Fruit fly (Drosophila melanogaster): Measurements from ENCODE around the gene OXA1L.

Gene OXA1L

DNA sequence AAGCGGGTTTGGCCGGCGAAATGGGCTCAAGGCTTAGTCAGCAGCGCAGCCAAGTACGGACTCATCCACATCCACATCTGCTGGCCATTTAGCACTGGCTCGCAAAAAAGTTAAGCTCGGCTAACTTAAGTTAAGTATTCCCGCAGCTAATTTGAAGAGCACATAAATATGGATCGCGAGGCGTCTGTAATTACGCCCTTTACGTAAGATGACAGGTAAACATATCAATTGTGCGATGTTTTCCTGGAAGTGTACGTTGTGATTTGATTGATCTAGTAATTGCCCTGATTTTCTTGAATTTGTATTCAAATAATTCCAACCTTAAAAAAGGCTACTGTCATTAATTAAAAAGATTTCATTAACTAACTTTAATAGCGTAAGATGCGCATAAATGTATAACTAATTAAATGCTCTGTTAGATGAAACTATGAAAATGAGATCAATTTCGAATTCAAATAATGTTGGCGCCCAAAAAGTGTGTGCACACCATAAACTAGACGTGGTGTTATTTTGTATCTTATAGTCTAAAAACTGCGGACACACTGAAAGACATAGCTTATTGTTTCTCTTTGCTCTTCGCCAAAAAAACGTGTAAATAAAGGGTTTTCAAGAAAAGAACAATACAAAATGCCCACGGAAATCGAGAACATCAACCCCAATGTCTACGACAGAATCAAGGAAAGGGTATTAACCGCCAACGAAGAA lies 3.8 kb downstream of the OXA1L start, which contains the start of the genes CG6409 and galla-2 (continued):
- peak; percentile 36 for TF ChIP-seq scrt (GFP tag; optimal IDR thresholded peaks at IDR 0.05)
- TF ChIP-seq CG13287 (GFP tag; IDR thresholded peaks at IDR 0.05; ENCODE audit: partially characterized antibody): peak; percentile 35; the same call in 1 of the 2 replicates

DNA sequence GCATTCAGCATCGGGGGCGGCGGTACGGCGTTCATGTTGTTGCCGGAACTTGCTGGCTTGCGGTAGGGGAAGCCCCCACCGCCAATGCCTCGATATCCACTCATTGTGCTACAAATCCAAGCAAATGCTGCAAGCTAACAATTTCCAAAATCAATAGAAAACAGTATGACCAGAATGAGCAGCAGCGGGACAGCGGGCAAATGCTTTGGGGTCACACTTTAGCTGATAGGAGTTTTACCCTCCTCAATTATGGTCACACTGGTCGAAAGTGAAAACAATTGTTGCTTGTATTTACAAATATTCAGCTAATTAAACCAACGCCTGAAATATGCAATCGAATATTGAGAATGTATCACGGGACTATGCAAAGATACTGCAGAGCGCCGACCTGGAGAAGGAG lies 7.4 kb downstream of the OXA1L start, which contains the start of the genes CG6418 and Blos4:
Gene CG6418 (minus strand): TSS at position 196 of the 400 bp plus-strand sequence.
Gene Blos4 (plus strand): TSS at position 244 of the 400 bp plus-strand sequence.
- TF ChIP-seq CG17186 (GFP tag; optimal IDR thresholded peaks at IDR 0.05) (peak; percentile 5), Kr (GFP tag; optimal IDR thresholded peaks at IDR 0.05) (no peak), phol (tag; optimal IDR thresholded peaks at IDR 0.05) (peak; percentile 1), bab2 (GFP tag; optimal IDR thresholded peaks at IDR 0.05) (no peak), CG4820 (GFP tag; optimal IDR thresholded peaks at IDR 0.05) (no peak), exex (tag; optimal IDR thresholded peaks at IDR 0.05) (no peak), ken (GFP tag; IDR thresholded peaks at IDR 0.05) (no peak), YL-1 (GFP tag; optimal IDR thresholded peaks at IDR 0.05) (peak; percentile 39), MBD-R2 (GFP tag; IDR thresholded peaks at IDR 0.05) (peak; percentile 97), CG4404 (GFP tag; IDR thresholded peaks at IDR 0.05) (no peak), CG6765 (GFP tag; optimal IDR thresholded peaks at IDR 0.05) (no peak), chn (GFP tag; optimal IDR thresholded peaks at IDR 0.05) (no peak), scrt (GFP tag; optimal IDR thresholded peaks at IDR 0.05) (peak; percentile 85), Dad (GFP tag; optimal IDR thresholded peaks at IDR 0.05) (no peak), CG1233 (GFP tag; optimal IDR thresholded peaks at IDR 0.05) (no peak), CoRest (tag; optimal IDR thresholded peaks at IDR 0.05) (no peak), hbn (GFP tag; IDR thresholded peaks at IDR 0.05; ENCODE audit: partially characterized antibody) (0 out of 2 replicates have a peak, but pooled peaks have one; percentile 43), CG17829 (tag; optimal IDR thresholded peaks at IDR 0.05) (peak; percentile 0), crol (GFP tag; IDR thresholded peaks at IDR 0.05) (no peak), luna (GFP tag; optimal IDR thresholded peaks at IDR 0.05) (no peak), Dfd (GFP tag; optimal IDR thresholded peaks at IDR 0.05) (no peak), CG1529 (GFP tag; optimal IDR thresholded peaks at IDR 0.05) (no peak), CG31441 (GFP tag; IDR thresholded peaks at IDR 0.05) (no peak), CG6272 (GFP tag; IDR thresholded peaks at IDR 0.05) (no peak), mld (GFP tag; IDR thresholded peaks at IDR 0.05; ENCODE audit: partially characterized antibody) (no peak), CG6813 (GFP tag; optimal IDR thresholded peaks at IDR 0.05) (no peak), CG10462 (GFP tag; optimal IDR thresholded peaks at IDR 0.05) (no peak), E2f2 (GFP tag; IDR thresholded peaks at IDR 0.05) (peak; percentile 85), D19A (tag; optimal IDR thresholded peaks at IDR 0.05) (no peak), CG43689 (GFP tag; IDR thresholded peaks at IDR 0.05) (no peak), CG4707 (GFP tag; optimal IDR thresholded peaks at IDR 0.05) (no peak), NC2β (GFP tag; optimal IDR thresholded peaks at IDR 0.05) (no peak), nerfin-1 (tag; optimal IDR thresholded peaks at IDR 0.05) (no peak), CG5245 (GFP tag; optimal IDR thresholded peaks at IDR 0.05) (no peak), CG9215 (GFP tag; IDR thresholded peaks at IDR 0.05) (no peak), CG16815 (GFP tag; optimal IDR thresholded peaks at IDR 0.05) (no peak), Adf1 (GFP tag; IDR thresholded peaks at IDR 0.05) (no peak), gce (GFP tag; IDR thresholded peaks at IDR 0.05) (no peak), fd102C (GFP tag; optimal IDR thresholded peaks at IDR 0.05) (no peak), Scr (GFP tag; IDR thresholded peaks at IDR 0.05; ENCODE audit: partially characterized antibody) (peak; percentile 46; the same call in 1 of the 2 replicates), CG12155 (GFP tag; optimal IDR thresholded peaks at IDR 0.05) (no peak), Asciz (GFP tag; optimal IDR thresholded peaks at IDR 0.05) (no peak), CG10979 (tag; optimal IDR thresholded peaks at IDR 0.05) (no peak), CG13296 (GFP tag; optimal IDR thresholded peaks at IDR 0.05) (no peak), Vsx1 (GFP tag; optimal IDR thresholded peaks at IDR 0.05) (peak; percentile 88), HmgD (GFP tag; optimal IDR thresholded peaks at IDR 0.05) (peak; percentile 4)
